Worm (Caenorhabditis elegans): ENCODE data around the gene Y46H3C.7.

ce11 chrV:1701584-1702101 lies 7.8 kb upstream of the Y46H3C.7 start, which contains the start of gene srw-90:
- no peak for TF ChIP-seq lin-15B (tag; optimal IDR thresholded peaks at IDR 0.05)
- no peak for TF ChIP-seq unc-30 (tag; optimal IDR thresholded peaks at IDR 0.05)
- no peak for TF ChIP-seq snpc-4 (tag; optimal IDR thresholded peaks at IDR 0.05)
- TF ChIP-seq unc-62 (GFP tag; optimal IDR thresholded peaks at IDR 0.05) = no peak
- TF ChIP-seq lsy-2 (tag; optimal IDR thresholded peaks at IDR 0.05) = no peak
- TF ChIP-seq nhr-47 (tag; optimal IDR thresholded peaks at IDR 0.05) = no peak
- TF ChIP-seq nhr-11 (tag; optimal IDR thresholded peaks at IDR 0.05) = no peak
- TF ChIP-seq lin-35 (GFP tag; optimal IDR thresholded peaks at IDR 0.05) = no peak
- no peak for TF ChIP-seq nhr-20 (tag; optimal IDR thresholded peaks at IDR 0.05)
- no peak for TF ChIP-seq ceh-82 (tag; optimal IDR thresholded peaks at IDR 0.05)
- TF ChIP-seq vab-15 (tag; optimal IDR thresholded peaks at IDR 0.05) = no peak

All from whole organism, L1 larva.